Worm (Caenorhabditis elegans) whole organism, L2 larva: ENCODE results near the gene clec-205.
A peak's percentile ranks its signal among the peaks of the same experiment; 100 is the strongest.

Source experiments
- C34F6.9 ChIP-seq: fragments of 150-350 bp; optimal IDR thresholded peaks from 2 replicates; lab custom pipeline; 2014; ENCODE audit warnings: missing biosample characterization, missing genetic modification characterization
- F13H6.1 ChIP-seq: sonication (generic microtip); optimal IDR thresholded peaks from 2 replicates; lab custom pipeline; 2016; ENCODE audit warnings: missing genetic modification characterization, missing compliant biosample characterization
- R02D3.7 ChIP-seq: fragments of 150-350 bp; optimal IDR thresholded peaks from 2 replicates; lab custom pipeline; 2014; ENCODE audit warnings: missing biosample characterization, missing genetic modification characterization
- ZK546.5 ChIP-seq: sonication (generic microtip); optimal IDR thresholded peaks from 2 replicates; lab custom pipeline; 2017; ENCODE audit warnings: missing biosample characterization, missing genetic modification characterization
- alr-1 ChIP-seq: fragments of 150-350 bp; optimal IDR thresholded peaks from 2 replicates; lab custom pipeline; 2014; ENCODE audit warnings: missing biosample characterization, missing genetic modification characterization
- aly-2 ChIP-seq: fragments of 150-350 bp; optimal IDR thresholded peaks from 2 replicates; lab custom pipeline; 2014; ENCODE audit warnings: missing biosample characterization, missing genetic modification characterization
- ama-1 ChIP-seq: fragments of 150-350 bp; optimal IDR thresholded peaks from 2 replicates; lab custom pipeline; 2018; ENCODE audit warnings: inconsistent platforms
- blmp-1 ChIP-seq: sonication (generic microtip); optimal IDR thresholded peaks from 2 replicates; lab custom pipeline; 2017; ENCODE audit warnings: missing genetic modification characterization, mild to moderate bottlenecking, missing compliant biosample characterization, antibody characterized with exemption, moderate library complexity; ENCODE audit not compliant: insufficient read depth
- ceh-16 ChIP-seq: fragments of 150-350 bp; optimal IDR thresholded peaks from 2 replicates; lab custom pipeline; 2014; ENCODE audit warnings: missing biosample characterization, missing genetic modification characterization
- crh-2 ChIP-seq: sonication (generic microtip); optimal IDR thresholded peaks from 2 replicates; lab custom pipeline; 2017; ENCODE audit warnings: missing biosample characterization, missing genetic modification characterization
- dmd-4 ChIP-seq: sonication (generic microtip); optimal IDR thresholded peaks from 2 replicates; lab custom pipeline; 2017; ENCODE audit warnings: missing biosample characterization, missing genetic modification characterization
- egl-27 ChIP-seq: sonication (generic microtip); optimal IDR thresholded peaks from 3 replicates; lab custom pipeline; 2017; ENCODE audit warnings: missing biosample characterization, missing genetic modification reagents, missing genetic modification characterization
- elt-1 ChIP-seq: fragments of 150-350 bp; optimal IDR thresholded peaks from 2 replicates; lab custom pipeline; 2014; ENCODE audit warnings: missing biosample characterization, missing genetic modification characterization
- elt-3 ChIP-seq: sonication (generic microtip); optimal IDR thresholded peaks from 2 replicates; lab custom pipeline; 2017; ENCODE audit warnings: missing biosample characterization, missing genetic modification characterization
- fos-1 ChIP-seq: fragments of 150-350 bp; optimal IDR thresholded peaks from 2 replicates; lab custom pipeline; 2014; ENCODE audit warnings: missing biosample characterization, missing genetic modification characterization
- gmeb-1 ChIP-seq: fragments of 150-350 bp; optimal IDR thresholded peaks from 2 replicates; lab custom pipeline; 2014; ENCODE audit warnings: missing biosample characterization, missing genetic modification characterization
- lin-11 ChIP-seq: fragments of 150-350 bp; sonication (generic microtip); optimal IDR thresholded peaks from 2 replicates; lab custom pipeline; 2014; ENCODE audit warnings: missing biosample characterization, missing genetic modification characterization, inconsistent platforms, mixed read lengths
- lin-13 ChIP-seq: fragments of 150-350 bp; optimal IDR thresholded peaks from 2 replicates; lab custom pipeline; 2014; ENCODE audit warnings: missing biosample characterization, missing genetic modification reagents, missing genetic modification characterization
- lsy-2 ChIP-seq, 2 experiments: fragments of 150-350 bp in 1 of 2; sonication (generic microtip) in 1 of 2; optimal IDR thresholded peaks; 2 replicates each; lab custom pipeline; 2014 to 2017; ENCODE audit warnings: missing biosample characterization in 2 of 2, missing genetic modification characterization in 2 of 2
- mbf-1 ChIP-seq: sonication (generic microtip); optimal IDR thresholded peaks from 2 replicates; lab custom pipeline; 2017; ENCODE audit warnings: missing biosample characterization, missing genetic modification characterization
- nhr-10 ChIP-seq: sonication (generic microtip); optimal IDR thresholded peaks from 2 replicates; lab custom pipeline; 2017; ENCODE audit warnings: missing biosample characterization, missing genetic modification characterization
- nhr-12 ChIP-seq: fragments of 150-350 bp; optimal IDR thresholded peaks from 2 replicates; lab custom pipeline; 2014; ENCODE audit warnings: missing biosample characterization, missing genetic modification characterization
- nhr-129 ChIP-seq: fragments of 150-350 bp; optimal IDR thresholded peaks from 2 replicates; lab custom pipeline; 2014; ENCODE audit warnings: missing biosample characterization, missing genetic modification characterization
- nhr-21 ChIP-seq: fragments of 150-350 bp; optimal IDR thresholded peaks from 2 replicates; lab custom pipeline; 2014; ENCODE audit warnings: missing biosample characterization, missing genetic modification characterization
- nhr-237 ChIP-seq: fragments of 150-350 bp; optimal IDR thresholded peaks from 2 replicates; lab custom pipeline; 2014; ENCODE audit warnings: missing biosample characterization, missing genetic modification characterization
- nhr-25 ChIP-seq: fragments of 150-350 bp; sonication (generic microtip); optimal IDR thresholded peaks from 3 replicates; lab custom pipeline; 2014; ENCODE audit warnings: missing biosample characterization, missing genetic modification characterization
- nhr-6 ChIP-seq: fragments of 150-350 bp; optimal IDR thresholded peaks from 2 replicates; lab custom pipeline; 2014; ENCODE audit warnings: missing biosample characterization, missing genetic modification characterization
- nhr-77 ChIP-seq: fragments of 150-350 bp; optimal IDR thresholded peaks from 2 replicates; lab custom pipeline; 2014; ENCODE audit warnings: missing biosample characterization, missing genetic modification characterization
- sem-4 ChIP-seq: fragments of 150-350 bp; optimal IDR thresholded peaks from 2 replicates; lab custom pipeline; 2014; ENCODE audit warnings: missing biosample characterization, missing genetic modification reagents, missing genetic modification characterization
- skn-1 ChIP-seq: sonication (generic microtip); optimal IDR thresholded peaks from 2 replicates; lab custom pipeline; 2017; ENCODE audit warnings: missing biosample characterization, missing genetic modification characterization
- sma-3 ChIP-seq: sonication (generic microtip); optimal IDR thresholded peaks from 2 replicates; lab custom pipeline; 2016; ENCODE audit warnings: missing genetic modification reagents, missing genetic modification characterization, missing compliant biosample characterization
- sma-9 ChIP-seq, 2 experiments: fragments of 150-350 bp in 1 of 2; sonication (generic microtip) in 1 of 2; optimal IDR thresholded peaks; 2 replicates each; lab custom pipeline; 2014 to 2016; ENCODE audit warnings: missing genetic modification characterization in 2 of 2, mild to moderate bottlenecking in 1 of 2, missing biosample characterization in 1 of 2, missing compliant biosample characterization in 1 of 2, missing genetic modification reagents in 1 of 2, moderate library complexity in 1 of 2
- snpc-4 ChIP-seq: fragments of 150-350 bp; optimal IDR thresholded peaks from 2 replicates; lab custom pipeline; 2014; ENCODE audit warnings: missing biosample characterization, missing genetic modification characterization
- unc-39 ChIP-seq: fragments of 150-350 bp; optimal IDR thresholded peaks from 2 replicates; lab custom pipeline; 2014; ENCODE audit warnings: missing biosample characterization, missing genetic modification characterization
- unc-55 ChIP-seq: fragments of 150-350 bp; sonication (generic microtip); optimal IDR thresholded peaks from 3 replicates; lab custom pipeline; 2014; ENCODE audit warnings: missing biosample characterization, missing genetic modification reagents, missing genetic modification characterization
- zag-1 ChIP-seq: fragments of 150-350 bp; optimal IDR thresholded peaks from 2 replicates; lab custom pipeline; 2014; ENCODE audit warnings: missing biosample characterization, missing genetic modification characterization
- ztf-1 ChIP-seq: fragments of 200-800 bp; sonication (Bioruptor generic); conservative IDR thresholded peaks from 2 replicates; pipeline ENCODE4 v1.3.6; 2022; ENCODE audit warnings: missing genetic modification characterization, missing compliant biosample characterization
- ztf-11 ChIP-seq: sonication (generic microtip); optimal IDR thresholded peaks from 2 replicates; lab custom pipeline; 2017; ENCODE audit warnings: missing biosample characterization, missing genetic modification characterization
- ztf-4 ChIP-seq: fragments of 150-350 bp; optimal IDR thresholded peaks from 2 replicates; lab custom pipeline; 2014; ENCODE audit warnings: missing biosample characterization, missing genetic modification characterization

clec-205 gene

ce11 chrV:1804034-1804542, 43.4 kb downstream of the clec-205 start:
- TF ChIP-seq blmp-1 (tag; lab: Kevin White, UChicago) (no peak), ztf-4 (tag; lab: Kevin White, UChicago) (peak; percentile 1), unc-39 (tag; lab: Kevin White, UChicago) (no peak), ama-1 (lab: Kevin White, UChicago) (peak; percentile 83), elt-1 (tag; lab: Kevin White, UChicago) (no peak), alr-1 (no peak), C34F6.9 (tag; lab: Kevin White, UChicago) (peak; percentile 61), F13H6.1 (tag; lab: Kevin White, UChicago) (no peak), fos-1 (tag; lab: Kevin White, UChicago) (no peak), skn-1 (tag; lab: Kevin White, UChicago) (no peak)
- TF ChIP-seq, all 48 proteins: peak for 3

ce11 chrV:1804645-1805559, 44.2 kb downstream of the clec-205 start, which contains the start of the genes hsp-16.2 and hsp-16.41:
Gene hsp-16.2, minus strand, starts transcription at chrV:1804957.
Gene hsp-16.41, plus strand, starts transcription at chrV:1805178.
- no peak for TF ChIP-seq dmd-4 (tag; lab: Kevin White, UChicago)
- TF ChIP-seq nhr-21: no peak
- TF ChIP-seq ceh-16: no peak
- TF ChIP-seq fos-1 (tag; lab: Kevin White, UChicago): peak; percentile 37
- no peak for TF ChIP-seq ZK546.5
- no peak for TF ChIP-seq nhr-77 (tag; lab: Kevin White, UChicago)
- peak; percentile 97 for TF ChIP-seq ama-1 (lab: Kevin White, UChicago)
- no peak for TF ChIP-seq nhr-25 (tag; lab: Kevin White, UChicago)
- peak; percentile 65 for TF ChIP-seq crh-2 (tag; lab: Kevin White, UChicago)
- no peak for TF ChIP-seq nhr-6 (tag; lab: Kevin White, UChicago)
- TF ChIP-seq gmeb-1: no peak
- peak; percentile 57 for TF ChIP-seq ztf-4 (tag; lab: Kevin White, UChicago)
- TF ChIP-seq C34F6.9 (tag; lab: Kevin White, UChicago): peak; percentile 61
- TF ChIP-seq elt-1 (tag; lab: Kevin White, UChicago): no peak
- no peak for TF ChIP-seq elt-3 (tag; lab: Kevin White, UChicago)
- TF ChIP-seq zag-1 (tag; lab: Kevin White, UChicago): no peak
- no peak for TF ChIP-seq R02D3.7 (tag; lab: Kevin White, UChicago)
- TF ChIP-seq lin-13 (GFP tag; lab: Kevin White, UChicago): peak; percentile 21
- TF ChIP-seq nhr-10 (tag; lab: Kevin White, UChicago): no peak
- TF ChIP-seq F13H6.1 (tag; lab: Kevin White, UChicago): peak; percentile 65
- TF ChIP-seq sma-9 (GFP tag; optimal IDR thresholded peaks at IDR 0.05; lab: Kevin White, UChicago): peak; percentile 74
- no peak for TF ChIP-seq sma-9 (tag; optimal IDR thresholded peaks at IDR 0.05; lab: Kevin White, UChicago)
- no peak for TF ChIP-seq egl-27
- TF ChIP-seq nhr-129 (tag; lab: Kevin White, UChicago): peak; percentile 40
- TF ChIP-seq mbf-1: no peak
- TF ChIP-seq ztf-1 (GFP tag; lab: Robert Waterston, UW): no peak
- no peak for TF ChIP-seq lin-11 (tag; lab: Kevin White, UChicago)
- TF ChIP-seq nhr-237 (tag; lab: Kevin White, UChicago): no peak
- no peak for TF ChIP-seq unc-39 (tag; lab: Kevin White, UChicago)
- no peak for TF ChIP-seq alr-1
- TF ChIP-seq blmp-1 (tag; lab: Kevin White, UChicago): no peak
- TF ChIP-seq sma-3 (GFP tag; lab: Kevin White, UChicago): no peak
- no peak for TF ChIP-seq snpc-4 (tag; lab: Kevin White, UChicago)
- peak; percentile 63 for TF ChIP-seq unc-55
- no peak for TF ChIP-seq ztf-11 (tag; lab: Kevin White, UChicago)
- peak; percentile 52 for TF ChIP-seq sem-4 (tag; lab: Kevin White, UChicago)
- no peak for TF ChIP-seq nhr-12 (tag; lab: Kevin White, UChicago)
- TF ChIP-seq lsy-2 (tag; optimal IDR thresholded peaks at IDR 0.05; lab: Kevin White, UChicago): peak in 1 of 2 experiments; percentile 72
- no peak for TF ChIP-seq aly-2 (tag; lab: Kevin White, UChicago)
